Fruit fly (Drosophila melanogaster): ENCODE data around the gene nSyb.
A peak's percentile ranks its signal among the peaks of the same experiment; 100 is the strongest.

Gene nSyb

DNA sequence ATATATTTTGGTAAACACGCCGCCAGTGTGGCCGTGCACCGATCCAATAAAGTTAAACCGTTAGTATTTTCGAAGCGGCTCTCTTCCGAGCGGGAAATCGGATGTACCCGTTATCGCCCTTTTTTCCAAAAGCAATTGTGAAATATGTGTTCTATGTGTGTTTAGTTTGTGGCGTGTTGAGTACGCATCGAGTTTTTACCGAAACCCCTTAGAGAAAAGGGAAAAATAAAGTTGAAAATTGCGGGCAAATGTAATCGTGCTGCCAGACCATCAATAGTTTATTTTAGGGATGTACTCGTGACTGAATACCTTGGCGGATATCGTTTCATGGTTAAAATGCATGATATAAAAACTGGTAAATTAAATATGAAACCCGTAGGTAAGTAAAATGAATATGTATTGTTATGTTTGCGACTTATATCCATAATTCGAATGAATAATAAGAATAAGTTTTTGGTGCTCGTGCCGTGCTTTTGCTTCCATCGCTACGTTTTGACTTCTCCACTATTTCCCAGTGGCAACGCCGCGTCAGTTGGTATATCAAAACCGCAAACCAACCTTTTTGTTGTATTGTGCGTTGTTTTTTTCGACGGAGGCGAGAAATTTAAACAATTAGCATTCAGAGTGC, 1.7 kb upstream of the nSyb start, which contains the start of the genes Mettl2 and Bgb (continued):
- no peak for TF ChIP-seq Nf-YA (GFP tag; IDR thresholded peaks at IDR 0.05)
- no peak for TF ChIP-seq sqz (GFP tag; optimal IDR thresholded peaks at IDR 0.05)
- TF ChIP-seq CG7963 (GFP tag; IDR thresholded peaks at IDR 0.05; ENCODE audit: partially characterized antibody) = peak; percentile 40; the same call in 2 of the 3 replicates
- TF ChIP-seq CG31365 (tag; optimal IDR thresholded peaks at IDR 0.05) = no peak
- peak; percentile 89 for TF ChIP-seq CG14710 (tag; optimal IDR thresholded peaks at IDR 0.05)
- TF ChIP-seq Jarid2 (GFP tag; optimal IDR thresholded peaks at IDR 0.05) = no peak
- peak; percentile 45; the same call in 1 of the 2 replicates for TF ChIP-seq CG11085 (GFP tag; IDR thresholded peaks at IDR 0.05)
- peak; percentile 75 for TF ChIP-seq CG14860 (GFP tag; IDR thresholded peaks at IDR 0.05; ENCODE audit: partially characterized antibody)
- TF ChIP-seq CG12219 (GFP tag; optimal IDR thresholded peaks at IDR 0.05) = no peak
- peak; percentile 50 for TF ChIP-seq CG13123 (GFP tag; optimal IDR thresholded peaks at IDR 0.05)
- no peak for TF ChIP-seq pfk (GFP tag; optimal IDR thresholded peaks at IDR 0.05)
- peak; percentile 91 for TF ChIP-seq zfh2 (GFP tag; optimal IDR thresholded peaks at IDR 0.05)
- TF ChIP-seq Bdp1 (GFP tag; optimal IDR thresholded peaks at IDR 0.05) = peak; percentile 39
- TF ChIP-seq dan (GFP tag; IDR thresholded peaks at IDR 0.05) = peak; percentile 40; the same call in 1 of the 2 replicates
- TF ChIP-seq Hr51 (GFP tag; optimal IDR thresholded peaks at IDR 0.05) = peak; percentile 60 to 68
- TF ChIP-seq CG11093 (GFP tag; IDR thresholded peaks at IDR 0.05) = peak; percentile 49; the same call in 1 of the 3 replicates
- TF ChIP-seq E2f2 (GFP tag; IDR thresholded peaks at IDR 0.05) = peak; percentile 80
- TF ChIP-seq scrt (GFP tag; optimal IDR thresholded peaks at IDR 0.05) = no peak
- TF ChIP-seq so (GFP tag; IDR thresholded peaks at IDR 0.05) = no peak; the same call in 2 of the 3 replicates
- no peak for TF ChIP-seq dimm (GFP tag; IDR thresholded peaks at IDR 0.05)
- TF ChIP-seq HLH4C (GFP tag; IDR thresholded peaks at IDR 0.05; ENCODE audit: partially characterized antibody) = peak; percentile 56; the same call in 2 of the 3 replicates
- TF ChIP-seq CG14014 (GFP tag; IDR thresholded peaks at IDR 0.05) = peak; percentile 75
- peak; percentile 70 to 84 for TF ChIP-seq chif (GFP tag; optimal IDR thresholded peaks at IDR 0.05)
- TF ChIP-seq gro (GFP tag; optimal IDR thresholded peaks at IDR 0.05) = peak; percentile 81
- TF ChIP-seq gcm (GFP tag; optimal IDR thresholded peaks at IDR 0.05) = peak; percentile 31
- peak; percentile 67 for TF ChIP-seq CG10959 (GFP tag; IDR thresholded peaks at IDR 0.05)
- TF ChIP-seq cad (GFP tag; optimal IDR thresholded peaks at IDR 0.05) = no peak
- peak; percentile 63 for TF ChIP-seq CG3281 (GFP tag; optimal IDR thresholded peaks at IDR 0.05)
- TF ChIP-seq Atf6 (GFP tag; IDR thresholded peaks at IDR 0.05) = peak; percentile 52; the same call in 1 of the 2 replicates
- no peak for TF ChIP-seq bowl (GFP tag; IDR thresholded peaks at IDR 0.05)
- peak; percentile 61 for TF ChIP-seq CG9437 (GFP tag; optimal IDR thresholded peaks at IDR 0.05)
- TF ChIP-seq ssp (GFP tag; IDR thresholded peaks at IDR 0.05) = peak; percentile 75
- peak; percentile 74 for TF ChIP-seq kay (GFP tag; optimal IDR thresholded peaks at IDR 0.05)
- TF ChIP-seq PHDP (tag; optimal IDR thresholded peaks at IDR 0.05) = peak; percentile 57
- peak; percentile 69; the same call in 1 of the 2 replicates for TF ChIP-seq sna (GFP tag; IDR thresholded peaks at IDR 0.05; ENCODE audit: partially characterized antibody)
- no peak for TF ChIP-seq CG17912 (GFP tag; optimal IDR thresholded peaks at IDR 0.05)
- peak; percentile 84 for TF ChIP-seq inv (GFP tag; IDR thresholded peaks at IDR 0.05; ENCODE audit: partially characterized antibody)
- TF ChIP-seq CG9932 (GFP tag; IDR thresholded peaks at IDR 0.05) = peak; percentile 91
- TF ChIP-seq C15 (GFP tag; IDR thresholded peaks at IDR 0.05) = peak; percentile 46; the same call in 1 of the 3 replicates
- TF ChIP-seq Hr3 (GFP tag; optimal IDR thresholded peaks at IDR 0.05) = peak; percentile 80
- peak; percentile 43; the same call in 1 of the 2 replicates for TF ChIP-seq Drgx (GFP tag; IDR thresholded peaks at IDR 0.05)
- peak; percentile 88 for TF ChIP-seq pum (GFP tag; optimal IDR thresholded peaks at IDR 0.05)
- peak; percentile 63 for TF ChIP-seq Hmr (GFP tag; optimal IDR thresholded peaks at IDR 0.05)
- TF ChIP-seq Lpt (GFP tag; optimal IDR thresholded peaks at IDR 0.05) = no peak
- TF ChIP-seq Chrac-16 (GFP tag; optimal IDR thresholded peaks at IDR 0.05) = peak; percentile 76
- TF ChIP-seq Dp (GFP tag; optimal IDR thresholded peaks at IDR 0.05) = peak; percentile 62
- no peak for TF ChIP-seq Hr39 (optimal IDR thresholded peaks at IDR 0.05)
- no peak for TF ChIP-seq crol (GFP tag; IDR thresholded peaks at IDR 0.05)
- TF ChIP-seq Bgb (GFP tag; IDR thresholded peaks at IDR 0.05; ENCODE audit: partially characterized antibody) = peak; percentile 88
- TF ChIP-seq sens-2 (GFP tag; IDR thresholded peaks at IDR 0.05) = no peak
